Worm (Caenorhabditis elegans): ENCODE measurements around the gene tomm-7.

Gene tomm-7

ce11 chrIII:7855468-7855867, 3.9 kb upstream of the tomm-7 start (continued):
- TF ChIP-seq rec-8 (tag; optimal IDR thresholded peaks at IDR 0.05) (no peak), Y53G8AR.9 (GFP tag; conservative IDR thresholded peaks at IDR 0.05) (peak; percentile 53; the same call in 1 of the 2 replicates), sea-2 (GFP tag; IDR thresholded peaks at IDR 0.05) (no peak), F22D6.2 (tag; optimal IDR thresholded peaks at IDR 0.05) (no peak), F37B4.10 (GFP tag; IDR thresholded peaks at IDR 0.05) (no peak), nfyb-1 (GFP tag; IDR thresholded peaks at IDR 0.05) (no peak; the same call in 1 of the 2 replicates)

ce11 chrIII:7857142-7857541, 2.3 kb upstream of the tomm-7 start, which contains the start of gene tag-307:
Gene tag-307, minus strand, starts transcription at chrIII:7857242.
- TF ChIP-seq C06A6.2 (GFP tag; conservative IDR thresholded peaks at IDR 0.05) (no peak), snpc-1.3 (tag; optimal IDR thresholded peaks at IDR 0.05; ENCODE audit: insufficient read depth) (no peak), madf-8 (GFP tag; conservative IDR thresholded peaks at IDR 0.05) (no peak), snpc-4 (GFP tag; optimal IDR thresholded peaks at IDR 0.05) (no peak), snpc-4 (tag; optimal IDR thresholded peaks at IDR 0.05) (no peak), B0035.1 (tag; optimal IDR thresholded peaks at IDR 0.05) (no peak), F39B2.1 (GFP tag; IDR thresholded peaks at IDR 0.05) (no peak), dpff-1 (tag; optimal IDR thresholded peaks at IDR 0.05) (no peak), fkh-3 (tag; optimal IDR thresholded peaks at IDR 0.05) (no peak)

ce11 chrIII:7858407-7859029, 895 bp upstream of the tomm-7 start, which contains the start of the genes coq-5 and ufm-1:
Gene coq-5, minus strand, starts transcription at chrIII:7858457.
Gene ufm-1, plus strand, starts transcription at chrIII:7858979.
- no peak for TF ChIP-seq hmg-20 (GFP tag; IDR thresholded peaks at IDR 0.05)
- peak; percentile 5 for TF ChIP-seq nhr-80 (tag; optimal IDR thresholded peaks at IDR 0.05)
- TF ChIP-seq ceh-27 (GFP tag; optimal IDR thresholded peaks at IDR 0.05) = peak; percentile 31
- no peak for TF ChIP-seq pha-4 (tag; optimal IDR thresholded peaks at IDR 0.05)
- no peak for TF ChIP-seq hlh-26 (GFP tag; conservative IDR thresholded peaks at IDR 0.05)
- no peak for TF ChIP-seq ceh-58 (GFP tag; IDR thresholded peaks at IDR 0.05)
- TF ChIP-seq unc-130 (GFP tag; optimal IDR thresholded peaks at IDR 0.05) = peak; percentile 16
- TF ChIP-seq let-607 (tag; optimal IDR thresholded peaks at IDR 0.05) = peak in 1 of 2 experiments; percentile 43
- peak; percentile 9; the same call in 1 of the 2 replicates for TF ChIP-seq hmg-1.2 (GFP tag; IDR thresholded peaks at IDR 0.05)
- no peak for TF ChIP-seq aptf-2 (GFP tag; conservative IDR thresholded peaks at IDR 0.05)
- TF ChIP-seq ZK185.1 (tag; optimal IDR thresholded peaks at IDR 0.05; ENCODE audit: poor library complexity, severe bottlenecking) = peak; percentile 69
- TF ChIP-seq zfh-2 (GFP tag; conservative IDR thresholded peaks at IDR 0.05) = no peak

- TF ChIP-seq ceh-27 (GFP tag; optimal IDR thresholded peaks at IDR 0.05) (no peak), mes-4 (tag; optimal IDR thresholded peaks at IDR 0.05) (no peak), nhr-80 (tag; optimal IDR thresholded peaks at IDR 0.05) (peak; percentile 48), Y67H2A.10 (GFP tag; conservative IDR thresholded peaks at IDR 0.05) (no peak), B0035.1 (tag; optimal IDR thresholded peaks at IDR 0.05) (no peak), ztf-18 (tag; optimal IDR thresholded peaks at IDR 0.05) (no peak)
Observed at ce11 chrIII:7860885-7861284, 1.5 kb downstream of the tomm-7 start, which contains the start of gene cuc-1. Gene cuc-1, minus strand, starts transcription at chrIII:7860985.

- TF ChIP-seq attf-3 (GFP tag; conservative IDR thresholded peaks at IDR 0.05) = no peak
- no peak for TF ChIP-seq ama-1 (optimal IDR thresholded peaks at IDR 0.05)
- TF ChIP-seq ama-1 (GFP tag; optimal IDR thresholded peaks at IDR 0.05) = peak in 1 of 2 experiments; percentile 18
Observed at ce11 chrIII:7861535-7862120, 2.2 kb downstream of the tomm-7 start, which contains the start of gene snr-5. Gene snr-5, plus strand, starts transcription at chrIII:7862070.
